Worm (Caenorhabditis elegans) whole organism, L3 larva: ENCODE measurements around the gene nas-9.

ENCODE experiments used
- snpc-4 ChIP-seq: fragments of 150-350 bp; optimal IDR thresholded peaks from 2 replicates; lab custom pipeline; 2014; ENCODE audit warnings: missing biosample characterization, missing genetic modification characterization
- ztf-11 ChIP-seq: fragments of 150-350 bp; optimal IDR thresholded peaks from 2 replicates; lab custom pipeline; 2014; ENCODE audit warnings: missing biosample characterization, missing genetic modification characterization

ce11 chrV:4857561-4857960 lies 17.7 kb upstream of the nas-9 start:
- no peak for TF ChIP-seq snpc-4
- no peak for TF ChIP-seq ztf-11 (tag; lab: Kevin White, UChicago)
